Fruit fly (Drosophila melanogaster) whole organism: ENCODE measurements around the gene Ssadh.

ENCODE experiments used
- CG8478 ChIP-seq: fragments of >200 bp; optimal IDR thresholded peaks from 2 replicates; lab custom pipeline; 2018; ENCODE audit warnings: inconsistent platforms
- Dll ChIP-seq: fragments of >200 bp; optimal IDR thresholded peaks from 2 replicates; lab custom pipeline; 2017
- EcR ChIP-seq, 2 experiments: fragments of >200 bp; optimal IDR thresholded peaks; 2 replicates each; lab custom pipeline; 2017; ENCODE audit warnings: missing biosample characterization in 2 of 2, missing genetic modification characterization in 2 of 2, missing genetic modification reagents in 2 of 2
- pan ChIP-seq: fragments of >200 bp; optimal IDR thresholded peaks from 2 replicates; lab custom pipeline; 2017
- psq ChIP-seq: fragments of >200 bp; optimal IDR thresholded peaks from 2 replicates; lab custom pipeline; 2017
- usp ChIP-seq: fragments of >200 bp; optimal IDR thresholded peaks from 2 replicates; lab custom pipeline; 2017; ENCODE audit warnings: missing biosample characterization, missing genetic modification characterization, mixed read lengths

DNA sequence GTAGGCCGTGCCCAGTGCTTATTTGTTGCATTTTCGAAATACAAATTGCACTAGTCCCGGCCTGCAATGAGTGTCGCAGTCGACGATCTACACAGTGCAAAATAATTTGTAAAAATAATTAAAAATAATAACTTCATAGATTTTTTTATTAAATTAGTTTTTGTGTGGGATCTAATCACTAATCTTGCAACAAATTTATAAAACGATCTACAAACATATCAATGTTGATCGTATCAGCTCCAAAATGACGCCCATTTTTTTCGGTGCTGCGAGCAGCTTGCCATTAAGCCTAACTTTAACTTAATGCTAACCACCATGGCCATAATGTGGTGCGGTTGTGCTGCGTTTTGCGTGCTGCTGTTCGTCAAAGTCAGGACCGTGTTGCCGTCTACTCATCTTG lies 24.7 kb upstream of the Ssadh start:
- TF ChIP-seq CG8478 (lab: Kevin White, UChicago) (no peak), usp (GFP tag; lab: Kevin White, UChicago) (no peak), EcR (GFP tag; optimal IDR thresholded peaks at IDR 0.05; lab: Kevin White, UChicago) (no peak), psq (lab: Kevin White, UChicago) (no peak), Dll (no peak), pan (lab: Kevin White, UChicago) (no peak)
